Fruit fly (Drosophila melanogaster) S2 (cell line): ENCODE results near the gene CG17687.

Experiments
- CG8478 ChIP-seq: fragments of >200 bp; optimal IDR thresholded peaks from 2 replicates; lab custom pipeline; 2018
- CTCF ChIP-seq, 2 experiments: fragments of >200 bp; optimal IDR thresholded peaks; 2 replicates each; lab custom pipeline; 2018

dm6 chr3L:13397656-13398055, 48.8 kb downstream of the CG17687 start:
- TF ChIP-seq CG8478 (lab: Kevin White, UChicago) (no peak), CTCF (optimal IDR thresholded peaks at IDR 0.05; lab: Kevin White, UChicago) (no peak)
